Worm (Caenorhabditis elegans) whole organism, L4 larva: ENCODE data around the gene nspg-11.

Experiments used
- D1046.2 ChIP-seq: fragments of 200-800 bp; sonication (Bioruptor generic); IDR thresholded peaks from 2 replicates; pipeline ENCODE4 v1.3.6; 2022; ENCODE audit warnings: missing genetic modification characterization, missing compliant biosample characterization
- F10B5.3 ChIP-seq: sonication (generic microtip); optimal IDR thresholded peaks from 2 replicates; lab custom pipeline; 2016; ENCODE audit warnings: mild to moderate bottlenecking, missing genetic modification characterization, missing compliant biosample characterization
- F26F4.8 ChIP-seq: fragments of 200-800 bp; sonication (Bioruptor generic); conservative IDR thresholded peaks from 2 replicates; pipeline ENCODE4 v1.3.6; 2022; ENCODE audit warnings: missing genetic modification characterization, missing compliant biosample characterization
- F44E2.7 ChIP-seq: fragments of 200-800 bp; sonication (Bioruptor generic); IDR thresholded peaks from 2 replicates; pipeline ENCODE4 v2.1.2; 2022; ENCODE audit warnings: missing genetic modification characterization, missing compliant biosample characterization
- F49E8.2 ChIP-seq: sonication (generic microtip); optimal IDR thresholded peaks from 2 replicates; lab custom pipeline; 2016; ENCODE audit warnings: missing compliant biosample characterization, mild to moderate bottlenecking, missing genetic modification characterization, borderline replicate concordance
- T20F7.1 ChIP-seq: fragments of 200-800 bp; sonication (Bioruptor generic); optimal IDR thresholded peaks from 2 replicates; lab custom pipeline; 2018; ENCODE audit warnings: mild to moderate bottlenecking, missing genetic modification characterization, missing compliant biosample characterization
- T26A8.4 ChIP-seq: fragments of 200-800 bp; sonication (Bioruptor generic); IDR thresholded peaks from 2 replicates; pipeline ENCODE4 v1.3.6; 2022; ENCODE audit warnings: missing genetic modification characterization, missing compliant biosample characterization
- Y48G9A.11 ChIP-seq: fragments of 200-800 bp; sonication (Bioruptor generic); IDR thresholded peaks from 2 replicates; pipeline ENCODE4 v1.3.6; 2022; ENCODE audit warnings: missing genetic modification reagents, missing genetic modification characterization, missing compliant biosample characterization
- Y75B8A.6 ChIP-seq: fragments of 200-800 bp; sonication (Bioruptor generic); IDR thresholded peaks from 2 replicates; pipeline ENCODE4 v1.3.6; 2022; ENCODE audit warnings: missing genetic modification reagents, missing genetic modification characterization, missing compliant biosample characterization
- aha-1 ChIP-seq: fragments of 150-350 bp; peaks from one replicate; lab custom pipeline; 2014; ENCODE audit warnings: missing biosample characterization, missing genetic modification characterization
- arid-1 ChIP-seq: fragments of 200-800 bp; sonication (Bioruptor generic); conservative IDR thresholded peaks from 2 replicates; pipeline ENCODE4 v1.3.6; 2022; ENCODE audit warnings: missing genetic modification reagents, missing genetic modification characterization, missing compliant biosample characterization
- attf-4 ChIP-seq: sonication (generic microtip); optimal IDR thresholded peaks from 3 replicates; lab custom pipeline; 2017; ENCODE audit warnings: missing biosample characterization, missing genetic modification characterization
- ceh-20 ChIP-seq: fragments of 200-800 bp; sonication (Bioruptor generic); IDR thresholded peaks from 2 replicates; pipeline ENCODE4 v1.3.6; 2022; ENCODE audit warnings: missing genetic modification reagents, missing genetic modification characterization, missing compliant biosample characterization
- ceh-28 ChIP-seq: fragments of 150-350 bp; optimal IDR thresholded peaks from 2 replicates; lab custom pipeline; 2014; ENCODE audit warnings: missing biosample characterization, missing genetic modification reagents, missing genetic modification characterization
- ceh-82 ChIP-seq: sonication (generic microtip); optimal IDR thresholded peaks from 2 replicates; lab custom pipeline; 2017; ENCODE audit warnings: missing biosample characterization, missing genetic modification characterization
- ces-1 ChIP-seq: fragments of 150-350 bp; sonication (generic microtip); optimal IDR thresholded peaks from 4 replicates; lab custom pipeline; 2014; ENCODE audit warnings: missing biosample characterization, missing genetic modification reagents, missing genetic modification characterization
- cey-2 ChIP-seq: sonication (generic microtip); optimal IDR thresholded peaks from 3 replicates; lab custom pipeline; 2017; ENCODE audit warnings: missing genetic modification characterization, mild to moderate bottlenecking, missing compliant biosample characterization, antibody characterized with exemption, borderline replicate concordance; ENCODE audit not compliant: insufficient read depth
- ctbp-1 ChIP-seq: fragments of 200-800 bp; sonication (Bioruptor generic); IDR thresholded peaks from 2 replicates; pipeline ENCODE4 v1.3.6; 2022; ENCODE audit warnings: missing genetic modification reagents, missing genetic modification characterization, missing compliant biosample characterization
- daf-12 ChIP-seq: fragments of 150-350 bp; optimal IDR thresholded peaks from 2 replicates; lab custom pipeline; 2014; ENCODE audit warnings: missing biosample characterization, missing genetic modification reagents, missing genetic modification characterization
- daf-16 ChIP-seq, 3 experiments: sonication (generic microtip); optimal IDR thresholded peaks; 2 replicates each; lab custom pipeline; 2016 to 2017; ENCODE audit warnings: missing genetic modification characterization in 3 of 3, missing genetic modification reagents in 3 of 3, mild to moderate bottlenecking in 2 of 3, missing compliant biosample characterization in 2 of 3, missing biosample characterization in 1 of 3, moderate library complexity in 1 of 3
- daf-8 ChIP-seq: fragments of 200-800 bp; sonication (Bioruptor generic); IDR thresholded peaks from 2 replicates; pipeline ENCODE4 v1.3.6; 2022; ENCODE audit warnings: missing genetic modification characterization, missing compliant biosample characterization
- dmd-6 ChIP-seq: fragments of 200-800 bp; sonication (Bioruptor generic); IDR thresholded peaks from 2 replicates; pipeline ENCODE4 v1.3.6; 2022; ENCODE audit warnings: missing genetic modification reagents, missing genetic modification characterization, missing compliant biosample characterization
- dmd-8 ChIP-seq: fragments of 200-800 bp; sonication (Bioruptor generic); IDR thresholded peaks from 2 replicates; pipeline ENCODE4 v1.3.6; 2022; ENCODE audit warnings: missing genetic modification characterization, missing compliant biosample characterization
- dmd-9 ChIP-seq: fragments of 200-800 bp; sonication (Bioruptor generic); IDR thresholded peaks from 2 replicates; pipeline ENCODE4 v1.3.6; 2022; ENCODE audit warnings: missing genetic modification reagents, missing genetic modification characterization, missing compliant biosample characterization
- dve-1 ChIP-seq: sonication (generic microtip); optimal IDR thresholded peaks from 2 replicates; lab custom pipeline; 2017; ENCODE audit warnings: antibody characterized with exemption, mild to moderate bottlenecking, missing genetic modification characterization, missing compliant biosample characterization; ENCODE audit not compliant: insufficient read depth
- egl-27 ChIP-seq: sonication (generic microtip); optimal IDR thresholded peaks from 3 replicates; lab custom pipeline; 2017; ENCODE audit warnings: missing biosample characterization, missing genetic modification reagents, missing genetic modification characterization
- fkh-10 ChIP-seq: fragments of 150-350 bp; optimal IDR thresholded peaks from 2 replicates; lab custom pipeline; 2014; ENCODE audit warnings: missing biosample characterization, missing genetic modification reagents, missing genetic modification characterization
- hlh-30 ChIP-seq: sonication (generic microtip); optimal IDR thresholded peaks from 2 replicates; lab custom pipeline; 2017; ENCODE audit warnings: antibody characterized with exemption, mild to moderate bottlenecking, missing genetic modification characterization, missing compliant biosample characterization; ENCODE audit not compliant: insufficient read depth
- lin-15B ChIP-seq: fragments of 150-350 bp; sonication (generic microtip); optimal IDR thresholded peaks from 3 replicates; lab custom pipeline; 2014; ENCODE audit warnings: missing biosample characterization, missing genetic modification characterization
- madf-9 ChIP-seq: fragments of 200-800 bp; sonication (Bioruptor generic); conservative IDR thresholded peaks from 2 replicates; pipeline ENCODE4 v1.3.6; 2022; ENCODE audit warnings: missing genetic modification reagents, missing genetic modification characterization, missing compliant biosample characterization
- mdl-1 ChIP-seq, 2 experiments: fragments of 150-350 bp in 1 of 2; sonication (generic microtip) in 1 of 2; optimal IDR thresholded peaks; 2 replicates each; lab custom pipeline; 2014 to 2017; ENCODE audit warnings: missing biosample characterization in 2 of 2, missing genetic modification characterization in 2 of 2
- mep-1 ChIP-seq: fragments of 150-350 bp; sonication (generic microtip); optimal IDR thresholded peaks from 3 replicates; lab custom pipeline; 2014; ENCODE audit warnings: missing biosample characterization, missing genetic modification characterization
- mes-2 ChIP-seq: sonication (generic microtip); optimal IDR thresholded peaks from 2 replicates; lab custom pipeline; 2016; ENCODE audit warnings: missing genotype, mild to moderate bottlenecking, missing genetic modification characterization, missing compliant biosample characterization; ENCODE audit not compliant: poor library complexity, severe bottlenecking
- nhr-11 ChIP-seq: fragments of 150-350 bp; optimal IDR thresholded peaks from 2 replicates; lab custom pipeline; 2014; ENCODE audit warnings: missing biosample characterization, missing genetic modification characterization
- nhr-42 ChIP-seq: fragments of 200-800 bp; sonication (Bioruptor generic); IDR thresholded peaks from 2 replicates; pipeline ENCODE4 v1.3.6; 2022; ENCODE audit warnings: missing genetic modification characterization, missing compliant biosample characterization
- nhr-48 ChIP-seq: sonication (generic microtip); optimal IDR thresholded peaks from 2 replicates; lab custom pipeline; 2016; ENCODE audit warnings: mild to moderate bottlenecking, missing genetic modification characterization, missing compliant biosample characterization
- nhr-77 ChIP-seq: fragments of 150-350 bp; optimal IDR thresholded peaks from 2 replicates; lab custom pipeline; 2014; ENCODE audit warnings: missing biosample characterization, missing genetic modification characterization
- pha-4 ChIP-seq, 2 experiments: fragments of 150-350 bp in 1 of 2; fragments of 200-800 bp in 1 of 2; sonication (Bioruptor generic) in 1 of 2; IDR thresholded peaks in 1 of 2; optimal IDR thresholded peaks in 1 of 2; 2 replicates each; pipeline versions ENCODE4 v1.3.6 to Lab custom; 2014 to 2022; ENCODE audit warnings: missing genetic modification characterization in 2 of 2, missing genetic modification reagents in 2 of 2, missing biosample characterization in 1 of 2, missing compliant biosample characterization in 1 of 2
- php-3 ChIP-seq: fragments of 200-800 bp; sonication (Bioruptor generic); IDR thresholded peaks from 2 replicates; pipeline ENCODE4 v1.3.6; 2022; ENCODE audit warnings: missing genetic modification reagents, missing genetic modification characterization, missing compliant biosample characterization
- snpc-4 ChIP-seq: fragments of 150-350 bp; optimal IDR thresholded peaks from 2 replicates; lab custom pipeline; 2014; ENCODE audit warnings: missing biosample characterization, missing genetic modification characterization
- spr-1 ChIP-seq: sonication (generic microtip); optimal IDR thresholded peaks from 2 replicates; lab custom pipeline; 2016; ENCODE audit warnings: mild to moderate bottlenecking, missing genetic modification characterization, missing compliant biosample characterization
- spr-3 ChIP-seq: fragments of 200-800 bp; sonication (Bioruptor generic); optimal IDR thresholded peaks from 2 replicates; lab custom pipeline; 2018; ENCODE audit warnings: mild to moderate bottlenecking, missing genetic modification characterization, missing compliant biosample characterization
- tra-1 ChIP-seq: fragments of 200-800 bp; sonication (Bioruptor generic); IDR thresholded peaks from 2 replicates; pipeline ENCODE4 v1.3.6; 2022; ENCODE audit warnings: missing genetic modification reagents, missing genetic modification characterization, missing compliant biosample characterization
- unc-130 ChIP-seq: sonication (generic microtip); optimal IDR thresholded peaks from 2 replicates; lab custom pipeline; 2016; ENCODE audit warnings: missing genetic modification reagents, missing genetic modification characterization, missing compliant biosample characterization
- unc-62 ChIP-seq, 3 experiments: fragments of 150-350 bp in 1 of 3; sonication (generic microtip); optimal IDR thresholded peaks in 2 of 3; peaks in 1 of 3; 1 replicate in 1 of 3; 2 replicates in 2 of 3; lab custom pipeline; 2014 to 2017; ENCODE audit warnings: missing biosample characterization in 3 of 3, missing genetic modification characterization in 3 of 3, missing genetic modification reagents in 3 of 3, missing genotype in 1 of 3
- zfp-2 ChIP-seq: sonication (generic microtip); optimal IDR thresholded peaks from 2 replicates; lab custom pipeline; 2016; ENCODE audit warnings: mild to moderate bottlenecking, missing genetic modification characterization, missing compliant biosample characterization
- zip-11 ChIP-seq: fragments of 200-800 bp; sonication (Bioruptor generic); IDR thresholded peaks from 2 replicates; pipeline ENCODE4 v1.3.6; 2022; ENCODE audit warnings: missing genetic modification characterization, missing compliant biosample characterization

The nspg-11 gene

DNA sequence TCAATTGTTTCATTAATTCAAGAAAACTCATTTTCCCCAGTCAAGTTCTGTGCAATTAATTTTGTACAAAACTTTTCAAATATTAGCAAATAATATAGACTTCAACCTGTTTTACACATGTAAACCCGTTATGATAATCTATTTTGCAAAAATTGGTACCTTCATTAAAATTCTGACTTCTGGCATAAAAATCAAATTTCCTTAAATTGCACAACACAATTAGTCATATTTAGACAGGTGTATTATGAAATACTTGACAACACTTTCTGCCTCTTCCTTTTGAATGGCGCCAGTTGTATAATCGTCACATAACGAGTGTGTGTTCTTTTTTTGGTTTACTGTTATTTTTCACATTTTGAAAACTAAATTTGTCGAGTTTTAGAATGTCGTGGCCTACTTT lies 47.2 kb upstream of the nspg-11 start, which contains the start of gene fbxc-58 (continued):
- no peak for TF ChIP-seq daf-12
- no peak for TF ChIP-seq mes-2 (tag; lab: Kevin White, UChicago)
- no peak for TF ChIP-seq nhr-48 (tag; lab: Kevin White, UChicago)
- no peak for TF ChIP-seq F10B5.3 (tag; lab: Kevin White, UChicago)
- peak; percentile 1 for TF ChIP-seq dve-1
- TF ChIP-seq Y75B8A.6 (GFP tag; lab: Robert Waterston, UW), result no peak
- no peak for TF ChIP-seq Y48G9A.11 (GFP tag; lab: Robert Waterston, UW)
- no peak for TF ChIP-seq pha-4 (GFP tag; IDR thresholded peaks at IDR 0.05; lab: Robert Waterston, UW)
- TF ChIP-seq pha-4 (tag; optimal IDR thresholded peaks at IDR 0.05; lab: Kevin White, UChicago), result no peak
- TF ChIP-seq nhr-11 (tag; lab: Kevin White, UChicago), result no peak
- TF ChIP-seq fkh-10 (GFP tag; lab: Kevin White, UChicago), result no peak
- no peak for TF ChIP-seq snpc-4 (tag; lab: Kevin White, UChicago)
- TF ChIP-seq mep-1 (tag; lab: Kevin White, UChicago), result no peak
- TF ChIP-seq ces-1 (GFP tag; lab: Kevin White, UChicago), result no peak
- no peak for TF ChIP-seq ctbp-1 (GFP tag; lab: Robert Waterston, UW)
- no peak for TF ChIP-seq ceh-20 (GFP tag; lab: Robert Waterston, UW)
- TF ChIP-seq, all 104 proteins: peak for 7

- peak; percentile 22 for TF ChIP-seq hlh-30 (tag; lab: Kevin White, UChicago)
- no peak; the same call in 1 of the 2 replicates for TF ChIP-seq dmd-6
- TF ChIP-seq nhr-42 (GFP tag; lab: Robert Waterston, UW), result no peak
- no peak for TF ChIP-seq zfp-2
- TF ChIP-seq tra-1 (GFP tag; lab: Robert Waterston, UW), result no peak
- no peak for TF ChIP-seq php-3
- no peak for TF ChIP-seq F26F4.8 (GFP tag; lab: Robert Waterston, UW)
- TF ChIP-seq T26A8.4, result no peak
- TF ChIP-seq madf-9 (GFP tag; lab: Robert Waterston, UW), result no peak
- TF ChIP-seq dve-1, result peak; percentile 58
- no peak for TF ChIP-seq D1046.2 (GFP tag; lab: Robert Waterston, UW)
- no peak for TF ChIP-seq mdl-1 (tag; optimal IDR thresholded peaks at IDR 0.05; lab: Kevin White, UChicago)
- no peak for TF ChIP-seq zip-11 (GFP tag; lab: Robert Waterston, UW)
- TF ChIP-seq ceh-28 (tag; lab: Kevin White, UChicago), result no peak
- TF ChIP-seq dmd-8, result no peak
- TF ChIP-seq arid-1 (GFP tag; lab: Robert Waterston, UW), result no peak
- no peak for TF ChIP-seq unc-62 (GFP tag; optimal IDR thresholded peaks at IDR 0.05 in 1 of 2; lab: Kevin White, UChicago)
- TF ChIP-seq unc-62 (tag; optimal IDR thresholded peaks at IDR 0.05; lab: Kevin White, UChicago), result no peak
- no peak for TF ChIP-seq aha-1 (tag; lab: Kevin White, UChicago)
- no peak for TF ChIP-seq T20F7.1
- TF ChIP-seq cey-2 (tag; lab: Kevin White, UChicago), result no peak
- TF ChIP-seq F49E8.2 (tag; lab: Kevin White, UChicago), result peak; percentile 28
- TF ChIP-seq ceh-82 (tag; lab: Kevin White, UChicago), result no peak
- TF ChIP-seq daf-16 (GFP tag; optimal IDR thresholded peaks at IDR 0.05; lab: Kevin White, UChicago), result peak in 1 of 2 experiments; percentile 71
- peak; percentile 98 for TF ChIP-seq daf-16 (tag; optimal IDR thresholded peaks at IDR 0.05; lab: Kevin White, UChicago)
- TF ChIP-seq attf-4 (tag; lab: Kevin White, UChicago), result no peak
- TF ChIP-seq F44E2.7, result no peak
- TF ChIP-seq spr-1 (tag; lab: Kevin White, UChicago), result no peak
- TF ChIP-seq spr-3 (GFP tag; lab: Kevin White, UChicago), result no peak
- no peak for TF ChIP-seq nhr-77
- no peak for TF ChIP-seq lin-15B (tag; lab: Kevin White, UChicago)
- peak; percentile 4 for TF ChIP-seq unc-130 (GFP tag; lab: Kevin White, UChicago)
- TF ChIP-seq daf-8 (GFP tag; lab: Robert Waterston, UW), result no peak
- no peak for TF ChIP-seq egl-27 (tag; lab: Kevin White, UChicago)
- no peak for TF ChIP-seq dmd-9 (GFP tag; lab: Robert Waterston, UW)
These were observed 44.2 kb upstream of the nspg-11 start for ce11 chrIV:9367852-9368627.
